Worm (Caenorhabditis elegans): ENCODE data around the gene fbxa-192.
A peak's percentile ranks its signal among the peaks of the same experiment; 100 is the strongest.
"Not testable (repeated sequence)": the region's sequence is repeated elsewhere in the genome, so short reads cannot be mapped to it uniquely, and the experiment has no call there.

The fbxa-192 gene

DNA sequence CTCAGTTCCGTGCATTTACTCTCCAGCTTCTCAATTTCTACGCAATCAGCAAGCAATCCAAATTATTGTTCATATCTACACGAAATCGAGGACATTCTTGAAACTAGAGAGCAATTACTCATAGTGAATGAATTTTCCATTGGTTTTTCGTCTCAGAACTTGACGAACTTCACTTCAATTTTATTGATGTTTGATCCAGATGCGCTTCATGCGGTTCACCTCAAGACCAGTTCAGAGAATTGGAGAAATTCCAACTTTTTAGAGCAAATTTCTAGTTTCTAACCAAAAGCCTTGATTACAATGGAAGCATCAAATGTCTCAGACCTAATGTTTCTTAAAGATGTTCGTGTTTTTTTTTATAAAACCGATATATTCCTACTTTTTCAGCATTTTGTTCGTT is 30.1 kb downstream of the fbxa-192 start, which contains the start of gene Y6G8.8:
Gene Y6G8.8 (plus strand): TSS at position 301 of the 400 bp plus-strand sequence.
- TF ChIP-seq fkh-10 (GFP tag; optimal IDR thresholded peaks at IDR 0.05): no peak
- no peak for TF ChIP-seq madf-5 (GFP tag; IDR thresholded peaks at IDR 0.05)
- no peak for TF ChIP-seq ceh-62 (tag; optimal IDR thresholded peaks at IDR 0.05)
- no peak for TF ChIP-seq aly-2 (tag; optimal IDR thresholded peaks at IDR 0.05)
- no peak for TF ChIP-seq zip-11 (GFP tag; IDR thresholded peaks at IDR 0.05)
- TF ChIP-seq egl-43 (GFP tag; IDR thresholded peaks at IDR 0.05): no peak
- no peak for TF ChIP-seq nhr-237 (tag; optimal IDR thresholded peaks at IDR 0.05)
- TF ChIP-seq R02D3.7 (tag; optimal IDR thresholded peaks at IDR 0.05): no peak
- TF ChIP-seq cey-2 (tag; optimal IDR thresholded peaks at IDR 0.05; ENCODE audit: borderline replicate concordance, insufficient read depth): no peak
- TF ChIP-seq D1046.2 (GFP tag; IDR thresholded peaks at IDR 0.05): no peak
- TF ChIP-seq hmg-1.1 (GFP tag; IDR thresholded peaks at IDR 0.05): no peak

- TF ChIP-seq php-3 (GFP tag; IDR thresholded peaks at IDR 0.05) (0 out of 2 replicates have a peak, but pooled peaks have one; percentile 42), pqm-1 (tag; optimal IDR thresholded peaks at IDR 0.05) (peak; percentile 51), ceh-28 (tag; optimal IDR thresholded peaks at IDR 0.05) (no peak), ztf-11 (tag; optimal IDR thresholded peaks at IDR 0.05) (no peak), nhr-10 (tag; optimal IDR thresholded peaks at IDR 0.05) (no peak), lin-13 (GFP tag; optimal IDR thresholded peaks at IDR 0.05) (no peak), nhr-28 (tag; optimal IDR thresholded peaks at IDR 0.05) (peak; percentile 53), zip-11 (GFP tag; IDR thresholded peaks at IDR 0.05) (no peak), lin-1 (GFP tag; IDR thresholded peaks at IDR 0.05) (no peak), lin-39 (tag; optimal IDR thresholded peaks at IDR 0.05) (no peak), F26F4.8 (GFP tag; conservative IDR thresholded peaks at IDR 0.05) (no peak), mxl-2 (GFP tag; conservative IDR thresholded peaks at IDR 0.05) (no peak)
Measured at ce11 chrV:17616807-17617206, 33.5 kb downstream of the fbxa-192 start, which contains the start of gene Y6G8.6. TSS of gene Y6G8.6 (minus strand) at chrV:17616904.

ce11 chrV:17615609-17616008 is 34.7 kb downstream of the fbxa-192 start, which contains the start of gene Y6G8.5:
TSS of gene Y6G8.5 (minus strand) at chrV:17615709.
- TF ChIP-seq ztf-7 (tag; optimal IDR thresholded peaks at IDR 0.05) (no peak), pqm-1 (tag; optimal IDR thresholded peaks at IDR 0.05) (peak; percentile 64), zip-2 (tag; optimal IDR thresholded peaks at IDR 0.05) (no peak), nhr-10 (tag; optimal IDR thresholded peaks at IDR 0.05) (no peak), F10B5.3 (tag; optimal IDR thresholded peaks at IDR 0.05) (no peak)

- TF ChIP-seq ceh-62 (tag; optimal IDR thresholded peaks at IDR 0.05): no peak
- no peak for TF ChIP-seq daf-19 (GFP tag; conservative IDR thresholded peaks at IDR 0.05)
- TF ChIP-seq zfp-3 (GFP tag; conservative IDR thresholded peaks at IDR 0.05): no peak
- TF ChIP-seq F26F4.8 (GFP tag; conservative IDR thresholded peaks at IDR 0.05): no peak
- TF ChIP-seq skn-1 (tag; optimal IDR thresholded peaks at IDR 0.05): no peak
- no peak for TF ChIP-seq lsy-2 (tag; optimal IDR thresholded peaks at IDR 0.05)
- TF ChIP-seq R02D3.7 (tag; optimal IDR thresholded peaks at IDR 0.05): no peak
- TF ChIP-seq dpl-1 (GFP tag; optimal IDR thresholded peaks at IDR 0.05): no peak
- no peak for TF ChIP-seq ceh-32 (tag; optimal IDR thresholded peaks at IDR 0.05; ENCODE audit: poor library complexity)
- TF ChIP-seq madf-5 (GFP tag; IDR thresholded peaks at IDR 0.05): no peak
- no peak for TF ChIP-seq daf-8 (GFP tag; IDR thresholded peaks at IDR 0.05)
Measured at ce11 chrV:17614251-17614650, 36.1 kb downstream of the fbxa-192 start, which contains the start of gene Y6G8.14. TSS of gene Y6G8.14 (minus strand) at chrV:17614351.

ce11 chrV:17610503-17610902 is 39.8 kb downstream of the fbxa-192 start, which contains the start of gene Y6G8.15:
TSS of gene Y6G8.15 (minus strand) at chrV:17610603.
- not testable (repeated sequence) for TF ChIP-seq nhr-111 (GFP tag; optimal IDR thresholded peaks at IDR 0.05); Y75B8A.6 (GFP tag; IDR thresholded peaks at IDR 0.05); Y5F2A.4 (GFP tag; optimal IDR thresholded peaks at IDR 0.05)
